Worm (Caenorhabditis elegans) whole organism, L3 larva: Measurements from ENCODE around the gene ech-6.

ENCODE experiments used
- ama-1 ChIP-seq: fragments of 150-350 bp; optimal IDR thresholded peaks from 2 replicates; lab custom pipeline; 2018
- ceh-82 ChIP-seq: fragments of 150-350 bp; optimal IDR thresholded peaks from 2 replicates; lab custom pipeline; 2014; ENCODE audit warnings: missing biosample characterization, missing genetic modification characterization
- ceh-9 ChIP-seq: sonication (generic microtip); optimal IDR thresholded peaks from 2 replicates; lab custom pipeline; 2018; ENCODE audit warnings: missing biosample characterization, missing genetic modification characterization
- elt-1 ChIP-seq: fragments of 150-350 bp; optimal IDR thresholded peaks from 2 replicates; lab custom pipeline; 2014; ENCODE audit warnings: missing biosample characterization, missing genetic modification characterization
- jun-1 ChIP-seq: fragments of 150-350 bp; optimal IDR thresholded peaks from 2 replicates; lab custom pipeline; 2014; ENCODE audit warnings: missing biosample characterization, missing genetic modification reagents, missing genetic modification characterization
- nhr-11 ChIP-seq: fragments of 150-350 bp; optimal IDR thresholded peaks from 2 replicates; lab custom pipeline; 2014; ENCODE audit warnings: missing biosample characterization, missing genetic modification characterization
- nhr-12 ChIP-seq: fragments of 150-350 bp; optimal IDR thresholded peaks from 2 replicates; lab custom pipeline; 2014; ENCODE audit warnings: missing biosample characterization, missing genetic modification characterization
- nhr-237 ChIP-seq: fragments of 150-350 bp; optimal IDR thresholded peaks from 2 replicates; lab custom pipeline; 2014; ENCODE audit warnings: missing biosample characterization, missing genetic modification characterization
- nhr-25 ChIP-seq: sonication (generic microtip); optimal IDR thresholded peaks from 2 replicates; lab custom pipeline; 2017; ENCODE audit warnings: missing biosample characterization, missing genetic modification characterization
- nhr-67 ChIP-seq: fragments of 150-350 bp; optimal IDR thresholded peaks from 2 replicates; lab custom pipeline; 2014; ENCODE audit warnings: missing biosample characterization, missing genetic modification characterization
- nhr-77 ChIP-seq: fragments of 150-350 bp; optimal IDR thresholded peaks from 2 replicates; lab custom pipeline; 2014; ENCODE audit warnings: missing biosample characterization, missing genetic modification characterization
- unc-39 ChIP-seq: sonication (generic microtip); optimal IDR thresholded peaks from 4 replicates; lab custom pipeline; 2017; ENCODE audit warnings: missing biosample characterization, missing genetic modification characterization
- unc-62 ChIP-seq: fragments of 150-350 bp; sonication (generic microtip); optimal IDR thresholded peaks from 4 replicates; lab custom pipeline; 2014; ENCODE audit warnings: missing biosample characterization, missing genetic modification reagents, missing genetic modification characterization
- ztf-11 ChIP-seq: fragments of 150-350 bp; optimal IDR thresholded peaks from 2 replicates; lab custom pipeline; 2014; ENCODE audit warnings: missing biosample characterization, missing genetic modification characterization

DNA sequence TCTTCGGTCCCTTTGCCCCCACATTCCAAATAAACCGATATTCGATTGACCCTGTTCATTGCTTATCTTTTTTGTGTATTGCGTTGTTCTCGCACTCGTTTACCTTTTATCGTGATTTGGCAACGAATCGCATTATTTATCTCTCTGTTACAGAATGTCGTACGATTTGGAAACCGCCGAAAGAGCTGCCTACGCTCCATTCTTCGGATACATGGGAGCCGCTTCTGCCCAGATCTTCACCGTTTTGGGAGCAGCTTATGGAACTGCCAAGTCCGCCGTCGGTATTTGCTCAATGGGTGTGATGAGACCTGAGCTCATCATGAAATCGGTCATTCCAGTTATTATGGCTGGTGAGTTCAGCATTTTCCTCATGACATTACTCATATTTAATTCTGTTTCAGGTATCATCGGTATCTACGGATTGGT is 29.3 kb upstream of the ech-6 start, which contains the start of gene vha-2:
- no peak for TF ChIP-seq nhr-77 (tag; lab: Kevin White, UChicago)
- TF ChIP-seq nhr-67 (tag; lab: Kevin White, UChicago) = no peak
- TF ChIP-seq ztf-11 (tag; lab: Kevin White, UChicago) = no peak
- no peak for TF ChIP-seq nhr-25 (tag; lab: Kevin White, UChicago)
- no peak for TF ChIP-seq ceh-9 (tag; lab: Kevin White, UChicago)
- TF ChIP-seq jun-1 (tag; lab: Kevin White, UChicago) = no peak
- TF ChIP-seq ceh-82 (tag; lab: Kevin White, UChicago) = no peak
- peak; percentile 75 for TF ChIP-seq ama-1 (lab: Kevin White, UChicago)
- TF ChIP-seq unc-39 (tag; lab: Kevin White, UChicago) = no peak
- TF ChIP-seq elt-1 = no peak
- no peak for TF ChIP-seq nhr-11 (tag; lab: Kevin White, UChicago)
- TF ChIP-seq nhr-237 (tag; lab: Kevin White, UChicago) = no peak
- TF ChIP-seq nhr-12 (tag; lab: Kevin White, UChicago) = no peak
- no peak for TF ChIP-seq unc-62
